Worm (Caenorhabditis elegans): ENCODE data around the gene gly-12.

DNA sequence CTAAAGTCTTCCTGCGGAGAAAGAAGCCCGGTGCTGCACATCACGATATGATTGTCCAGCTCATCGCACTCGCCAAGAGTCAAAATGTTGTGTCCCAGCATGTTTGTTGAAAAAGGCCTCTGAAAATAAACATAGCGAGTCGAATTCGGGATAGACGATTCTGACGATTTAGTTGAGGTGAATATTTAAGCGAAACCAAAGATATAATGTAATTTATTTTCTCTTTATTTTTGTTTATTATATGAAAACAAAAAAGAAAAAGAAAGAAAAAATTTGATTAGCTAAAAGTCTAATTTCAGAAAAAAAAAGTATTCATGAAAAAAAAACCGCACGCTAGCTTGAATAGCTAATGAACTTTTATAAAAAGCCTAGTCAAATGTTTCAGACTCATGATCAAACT, 47.0 kb downstream of the gly-12 start, which contains the start of gene ceh-14:
- TF ChIP-seq dao-5 (tag; optimal IDR thresholded peaks at IDR 0.05), result no peak
- TF ChIP-seq him-1 (tag; optimal IDR thresholded peaks at IDR 0.05), result no peak
- no peak for TF ChIP-seq W03F9.2 (tag; optimal IDR thresholded peaks at IDR 0.05)
